Fruit fly (Drosophila melanogaster): ENCODE results near the gene CG4362.

Gene CG4362

DNA sequence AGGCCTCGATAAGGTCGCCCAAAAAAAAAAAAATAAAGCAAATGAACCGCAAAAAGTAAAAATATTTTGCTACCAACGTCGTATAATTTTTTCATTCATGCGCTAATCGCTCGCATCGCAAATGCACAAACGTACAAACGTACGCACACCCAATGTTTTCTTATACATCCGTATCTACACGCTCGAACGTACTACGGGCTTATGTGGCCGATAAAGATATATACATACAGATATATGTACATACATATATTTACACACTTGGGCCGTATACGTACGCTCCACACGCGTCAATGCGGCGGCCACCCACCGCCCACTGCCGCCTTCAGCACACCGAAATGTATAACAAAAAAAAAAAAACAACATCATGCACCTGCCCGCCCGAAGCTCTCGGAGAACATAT, 41.4 kb downstream of the CG4362 start:
- no peak for TF ChIP-seq Sin3A (optimal IDR thresholded peaks at IDR 0.05)
- no peak for TF ChIP-seq h (optimal IDR thresholded peaks at IDR 0.05)
- no peak for TF ChIP-seq ttk (optimal IDR thresholded peaks at IDR 0.05)
- no peak for TF ChIP-seq Myc (optimal IDR thresholded peaks at IDR 0.05)
- TF ChIP-seq insv (optimal IDR thresholded peaks at IDR 0.05): no peak
- no peak for TF ChIP-seq psq (optimal IDR thresholded peaks at IDR 0.05)

DNA sequence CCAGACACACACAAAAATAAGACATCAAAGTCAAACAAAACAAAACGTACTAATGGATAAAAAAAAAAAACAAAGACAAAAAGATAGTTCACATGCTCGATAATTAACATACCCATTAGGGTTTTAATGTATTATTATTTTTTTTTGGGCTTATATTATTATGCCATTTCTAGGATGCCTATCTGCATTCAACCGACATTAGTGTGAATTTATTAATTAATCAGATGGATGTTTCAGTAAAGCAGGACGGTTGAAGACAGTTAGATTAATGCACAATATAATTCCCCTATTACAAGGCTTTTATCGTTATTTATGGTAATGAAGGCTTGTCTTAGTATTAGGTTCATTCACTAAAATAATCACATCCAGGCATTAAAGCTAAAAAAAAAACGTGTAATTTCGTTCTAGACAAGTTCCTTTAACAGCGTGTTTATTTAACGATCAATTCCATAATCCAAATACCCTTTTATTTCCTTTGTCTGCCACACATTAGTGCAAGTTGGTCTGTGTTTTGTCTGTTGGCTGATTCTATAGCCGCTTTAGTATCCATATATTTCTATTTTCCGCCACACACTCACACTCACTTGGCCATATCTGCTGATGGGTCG, 42.0 kb downstream of the CG4362 start:
- TF ChIP-seq insv (optimal IDR thresholded peaks at IDR 0.05): no peak
- no peak for TF ChIP-seq Myc (optimal IDR thresholded peaks at IDR 0.05)
- TF ChIP-seq h (optimal IDR thresholded peaks at IDR 0.05): no peak
- TF ChIP-seq Sin3A (optimal IDR thresholded peaks at IDR 0.05): no peak

DNA sequence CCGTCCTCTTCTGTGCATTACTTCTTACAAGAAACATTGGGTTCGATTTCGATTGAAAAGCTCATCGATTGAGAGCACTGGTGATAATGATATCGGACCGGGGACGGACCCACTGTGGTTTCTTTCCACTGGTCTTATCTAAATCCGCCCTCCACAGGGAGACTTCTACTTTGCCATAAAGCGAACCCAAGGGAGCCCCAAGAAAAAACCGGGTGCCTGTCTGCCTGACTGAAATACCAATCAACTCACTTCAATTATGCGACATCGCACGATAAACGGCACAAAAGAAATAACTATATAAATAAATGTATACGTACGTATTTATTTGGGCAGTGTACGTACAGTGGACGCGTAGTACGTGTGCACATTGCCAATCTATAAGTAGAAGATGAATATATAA, 42.6 kb downstream of the CG4362 start:
- TF ChIP-seq ttk (optimal IDR thresholded peaks at IDR 0.05): no peak

DNA sequence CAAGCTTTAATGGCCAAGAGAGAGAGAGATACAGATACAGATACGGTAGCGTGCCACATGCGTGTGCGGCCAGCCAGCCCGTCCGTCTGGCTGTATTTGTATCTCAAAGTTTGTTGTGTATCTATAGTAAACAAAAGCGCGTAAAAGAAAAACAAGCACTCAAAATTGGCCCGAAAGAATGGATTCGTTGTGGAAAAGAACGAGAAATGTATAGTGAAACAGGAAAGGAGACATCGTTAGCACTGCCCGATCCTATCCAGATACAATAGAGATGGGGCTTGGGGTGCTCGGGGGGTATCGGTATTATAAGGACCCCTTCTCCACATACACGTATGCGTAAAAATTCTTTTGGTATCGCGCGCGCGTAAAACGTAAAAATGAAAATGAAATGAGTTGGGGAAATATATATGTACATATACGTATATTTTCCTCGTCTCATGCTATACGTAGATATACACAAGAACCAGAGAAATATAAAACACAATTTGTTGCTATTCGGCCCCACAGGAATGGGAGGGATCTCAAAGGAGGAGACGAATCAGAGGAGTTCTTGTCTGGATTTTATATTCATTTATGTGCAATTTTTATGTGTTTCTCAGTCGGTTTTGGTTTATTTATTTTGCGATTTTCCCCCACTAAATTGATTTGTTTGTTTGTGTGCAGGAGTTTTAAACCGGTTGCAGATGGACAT, 43.4 kb downstream of the CG4362 start:
- TF ChIP-seq h (optimal IDR thresholded peaks at IDR 0.05) (no peak), Sin3A (optimal IDR thresholded peaks at IDR 0.05) (no peak), insv (optimal IDR thresholded peaks at IDR 0.05) (no peak), psq (optimal IDR thresholded peaks at IDR 0.05) (no peak), ttk (optimal IDR thresholded peaks at IDR 0.05) (no peak), Myc (optimal IDR thresholded peaks at IDR 0.05) (no peak)

DNA sequence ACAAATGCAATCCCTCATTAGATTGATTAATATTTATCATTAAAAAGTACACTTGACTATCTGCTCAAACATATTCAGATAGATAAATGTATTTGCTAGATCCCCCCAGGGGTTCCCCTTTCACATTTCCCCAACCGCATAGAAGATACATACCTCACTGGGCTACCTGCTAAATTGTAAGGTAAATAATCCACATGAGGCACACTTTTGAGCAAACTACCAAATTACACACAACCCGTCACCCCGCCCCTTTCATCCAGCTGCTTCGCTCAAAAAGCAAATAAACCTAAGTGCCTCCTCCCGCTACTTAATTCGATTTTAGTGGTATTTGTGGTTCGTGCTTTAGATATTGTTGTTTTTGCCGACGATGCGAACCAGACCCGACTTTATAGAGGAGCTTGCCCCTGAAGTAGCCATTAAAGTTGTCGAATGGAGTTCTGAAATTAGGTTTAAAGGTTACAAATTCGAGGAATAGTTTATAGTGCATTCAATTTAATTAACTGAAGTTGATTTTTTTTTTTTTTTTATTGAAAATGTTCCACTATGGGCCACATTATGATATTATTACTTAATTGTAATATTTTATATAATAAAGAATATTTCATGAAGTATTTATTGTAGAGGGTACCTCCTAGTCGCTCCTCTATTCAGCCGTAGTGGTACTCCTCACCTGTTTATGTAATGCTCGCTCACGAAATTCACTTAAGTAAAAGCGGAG, 44.3 kb downstream of the CG4362 start:
- TF ChIP-seq h (optimal IDR thresholded peaks at IDR 0.05) (no peak), insv (optimal IDR thresholded peaks at IDR 0.05) (no peak), ttk (optimal IDR thresholded peaks at IDR 0.05) (no peak), Sin3A (optimal IDR thresholded peaks at IDR 0.05) (no peak)

DNA sequence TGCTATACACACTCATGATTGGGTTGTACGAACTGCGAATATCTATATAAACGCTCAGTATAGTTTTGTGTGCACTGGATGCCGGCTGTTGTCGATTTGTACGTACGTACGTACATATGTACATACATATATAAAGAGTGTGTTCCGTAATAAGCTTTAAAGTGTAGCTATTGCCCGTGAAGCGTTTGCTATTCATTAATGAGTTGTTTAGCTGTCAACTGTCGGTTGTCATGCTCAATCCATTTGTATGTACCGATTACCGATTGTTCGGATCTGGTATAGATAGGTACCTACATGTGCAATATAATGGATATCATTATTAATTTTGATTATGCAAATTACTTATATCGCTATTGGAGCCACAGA, 45.4 kb downstream of the CG4362 start:
- TF ChIP-seq Sin3A (optimal IDR thresholded peaks at IDR 0.05): no peak
- TF ChIP-seq h (optimal IDR thresholded peaks at IDR 0.05): no peak
- TF ChIP-seq Myc (optimal IDR thresholded peaks at IDR 0.05): no peak
- TF ChIP-seq psq (optimal IDR thresholded peaks at IDR 0.05): no peak
- no peak for TF ChIP-seq ttk (optimal IDR thresholded peaks at IDR 0.05)

DNA sequence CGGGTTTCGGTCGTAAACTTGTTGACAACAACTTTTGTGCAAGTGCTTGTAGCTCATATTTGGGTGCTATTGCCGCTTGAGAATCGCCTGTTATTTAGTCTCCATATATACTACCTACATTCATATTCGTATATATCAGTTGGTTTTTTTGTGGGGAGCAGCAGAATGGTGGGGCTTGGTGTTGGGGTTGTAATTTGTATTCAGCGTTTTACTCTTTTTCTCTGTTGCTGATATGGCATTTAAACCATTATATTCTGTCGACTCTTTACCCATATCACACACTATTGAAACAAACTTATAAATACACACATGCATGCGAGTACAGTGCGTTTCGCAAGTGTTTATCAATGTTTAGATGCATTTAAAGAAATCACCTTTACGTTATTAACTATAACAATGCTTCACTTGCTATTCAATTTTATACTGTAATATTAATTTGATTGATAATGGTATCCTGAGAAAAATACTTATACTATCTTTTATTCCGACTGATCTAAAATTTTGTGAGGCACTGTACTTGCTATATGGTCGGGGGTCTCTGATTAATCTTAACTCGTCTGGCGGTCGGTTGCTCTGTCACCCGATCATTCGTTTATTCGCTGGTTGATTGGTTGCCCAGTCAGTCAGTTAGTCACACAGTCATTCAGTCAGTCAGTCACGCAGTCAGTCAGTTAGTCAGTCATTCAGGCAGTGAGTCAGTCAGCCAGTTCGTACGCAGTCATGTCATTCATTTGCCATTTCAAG, 45.9 kb downstream of the CG4362 start:
- TF ChIP-seq h (optimal IDR thresholded peaks at IDR 0.05) (no peak), ttk (optimal IDR thresholded peaks at IDR 0.05) (no peak)

DNA sequence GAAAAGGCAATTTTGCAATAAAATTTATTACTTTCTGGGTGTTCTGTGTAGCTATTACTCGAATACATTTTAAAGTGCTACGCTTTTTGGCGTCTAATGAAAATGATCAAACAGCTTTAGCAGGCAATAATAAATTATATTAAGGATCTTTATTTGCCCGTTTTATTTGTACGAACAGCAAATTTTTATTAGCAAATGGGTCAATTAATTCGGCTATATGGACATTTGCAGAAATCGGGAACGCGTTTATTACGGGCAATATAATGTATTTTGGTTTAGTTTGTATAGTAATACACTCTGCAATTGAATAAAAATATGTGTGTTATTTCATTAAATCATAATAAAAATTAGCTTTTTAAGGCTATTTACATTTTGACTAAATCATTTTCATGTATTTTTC, 47.0 kb downstream of the CG4362 start:
- TF ChIP-seq h (optimal IDR thresholded peaks at IDR 0.05): no peak
- no peak for TF ChIP-seq ttk (optimal IDR thresholded peaks at IDR 0.05)
- no peak for TF ChIP-seq Sin3A (optimal IDR thresholded peaks at IDR 0.05)
- TF ChIP-seq Myc (optimal IDR thresholded peaks at IDR 0.05): no peak
- TF ChIP-seq insv (optimal IDR thresholded peaks at IDR 0.05): no peak
- no peak for TF ChIP-seq psq (optimal IDR thresholded peaks at IDR 0.05)

DNA sequence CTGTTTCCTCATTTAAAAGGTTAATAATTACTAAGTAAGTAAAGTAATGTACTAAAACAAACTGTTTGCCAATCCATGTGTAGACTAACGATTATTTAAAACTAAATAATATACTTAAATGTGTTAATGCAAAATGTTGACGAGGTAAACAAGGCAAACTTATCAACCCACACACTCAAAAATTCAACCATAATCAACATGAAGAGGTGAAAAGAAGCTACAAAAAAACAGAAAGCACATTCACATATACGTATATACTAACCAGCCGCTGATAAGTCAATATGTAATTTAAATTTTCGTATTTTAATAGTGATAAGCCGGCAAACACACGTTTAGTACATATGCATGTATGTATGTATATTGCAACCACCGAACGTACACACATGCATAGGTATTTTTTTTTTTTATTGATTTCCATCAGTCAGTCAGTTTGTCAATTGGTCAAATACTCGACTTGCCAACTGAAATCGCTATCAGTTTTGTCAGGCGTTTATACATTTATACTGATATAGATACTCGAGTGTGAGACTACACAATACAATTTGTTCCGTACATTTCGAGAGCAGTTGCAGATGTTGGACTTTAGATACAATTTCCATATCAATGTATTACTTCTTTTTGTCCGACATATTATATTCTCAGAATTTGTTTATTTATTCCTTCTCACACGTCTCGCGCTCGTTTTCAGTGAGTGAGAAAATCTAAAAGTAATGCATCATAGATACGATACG, 47.7 kb downstream of the CG4362 start:
- TF ChIP-seq psq (optimal IDR thresholded peaks at IDR 0.05) (no peak), Sin3A (optimal IDR thresholded peaks at IDR 0.05) (no peak), h (optimal IDR thresholded peaks at IDR 0.05) (no peak), insv (optimal IDR thresholded peaks at IDR 0.05) (no peak), Myc (optimal IDR thresholded peaks at IDR 0.05) (no peak), ttk (optimal IDR thresholded peaks at IDR 0.05) (no peak)

DNA sequence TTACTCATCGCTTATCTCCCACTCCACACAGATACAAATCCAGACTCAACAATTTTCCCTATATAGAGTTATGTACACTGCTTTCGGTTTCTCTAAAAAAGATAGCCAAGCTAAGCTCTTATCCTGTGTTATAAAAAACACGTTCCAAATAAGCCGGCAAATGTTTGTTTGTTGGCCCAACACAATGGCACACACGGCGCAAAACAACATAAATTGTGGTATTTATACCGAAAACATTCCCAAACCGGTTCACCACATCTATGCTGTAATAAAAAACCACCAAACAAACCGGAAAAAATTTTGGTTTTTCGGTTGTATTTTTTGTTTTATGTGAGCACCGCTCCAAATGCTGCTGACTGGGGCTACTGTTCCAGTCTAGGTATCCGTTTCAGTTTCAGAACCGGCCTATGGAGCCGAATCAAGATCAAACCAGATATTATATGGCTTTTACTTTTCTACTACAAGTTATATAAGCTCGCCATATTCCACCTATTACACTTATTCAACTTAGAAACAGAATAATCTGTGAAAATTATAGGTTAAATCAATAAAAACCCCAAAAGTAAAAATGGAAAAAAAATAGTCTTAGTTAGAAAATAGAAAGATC, 48.4 kb downstream of the CG4362 start:
- TF ChIP-seq insv (optimal IDR thresholded peaks at IDR 0.05): no peak
- no peak for TF ChIP-seq psq (optimal IDR thresholded peaks at IDR 0.05)
- TF ChIP-seq ttk (optimal IDR thresholded peaks at IDR 0.05): no peak
- TF ChIP-seq Sin3A (optimal IDR thresholded peaks at IDR 0.05): no peak
- no peak for TF ChIP-seq h (optimal IDR thresholded peaks at IDR 0.05)
- no peak for TF ChIP-seq Myc (optimal IDR thresholded peaks at IDR 0.05)

DNA sequence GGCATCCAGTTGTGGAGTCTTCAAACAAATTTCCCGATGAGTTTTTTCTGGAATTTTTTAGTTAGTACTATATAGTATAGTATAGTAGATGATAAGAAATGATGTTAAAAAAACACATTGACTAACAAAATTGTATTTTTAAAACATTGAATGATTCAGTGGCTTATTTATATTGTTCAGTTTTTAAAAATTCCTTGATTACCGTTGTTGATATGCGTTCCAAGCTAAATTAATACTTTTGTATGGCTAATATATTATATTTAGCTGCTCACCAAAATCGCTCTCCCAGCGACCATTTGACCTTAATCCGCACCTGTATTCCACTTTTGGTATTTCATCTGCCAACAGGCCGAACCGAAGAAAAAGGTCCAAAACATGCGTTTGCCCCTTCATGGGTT, 49.4 kb downstream of the CG4362 start:
- no peak for TF ChIP-seq h (optimal IDR thresholded peaks at IDR 0.05)
- no peak for TF ChIP-seq Sin3A (optimal IDR thresholded peaks at IDR 0.05)
- TF ChIP-seq Myc (optimal IDR thresholded peaks at IDR 0.05): no peak
- TF ChIP-seq ttk (optimal IDR thresholded peaks at IDR 0.05): no peak
- no peak for TF ChIP-seq psq (optimal IDR thresholded peaks at IDR 0.05)
- TF ChIP-seq insv (optimal IDR thresholded peaks at IDR 0.05): no peak

Measured in Kc167 (cell line).